Fruit fly (Drosophila melanogaster) whole organism: Measurements from ENCODE around the gene CG3246.

Source experiments
- CG8478 ChIP-seq: fragments of >200 bp; optimal IDR thresholded peaks from 2 replicates; lab custom pipeline; 2018; ENCODE audit warnings: inconsistent platforms
- Dll ChIP-seq: fragments of >200 bp; optimal IDR thresholded peaks from 2 replicates; lab custom pipeline; 2017
- EcR ChIP-seq, 2 experiments: fragments of >200 bp; optimal IDR thresholded peaks; 2 replicates each; lab custom pipeline; 2017; ENCODE audit warnings: missing biosample characterization in 2 of 2, missing genetic modification characterization in 2 of 2, missing genetic modification reagents in 2 of 2
- pan ChIP-seq: fragments of >200 bp; optimal IDR thresholded peaks from 2 replicates; lab custom pipeline; 2017
- psq ChIP-seq: fragments of >200 bp; optimal IDR thresholded peaks from 2 replicates; lab custom pipeline; 2017
- usp ChIP-seq: fragments of >200 bp; optimal IDR thresholded peaks from 2 replicates; lab custom pipeline; 2017; ENCODE audit warnings: missing biosample characterization, missing genetic modification characterization, mixed read lengths

CG3246 gene

dm6 chr2L:3461760-3462159, at the start of gene CG3246:
CG3246 (minus strand) TSS chr2L:3461952.
- TF ChIP-seq usp = no peak
- TF ChIP-seq pan (lab: Kevin White, UChicago) = no peak
- no peak for TF ChIP-seq Dll
- no peak for TF ChIP-seq psq
- TF ChIP-seq CG8478 (lab: Kevin White, UChicago) = no peak
- no peak for TF ChIP-seq EcR (GFP tag; optimal IDR thresholded peaks at IDR 0.05; lab: Kevin White, UChicago)

- no peak for TF ChIP-seq pan (lab: Kevin White, UChicago)
- no peak for TF ChIP-seq CG8478 (lab: Kevin White, UChicago)
- no peak for TF ChIP-seq Dll
- no peak for TF ChIP-seq EcR (GFP tag; optimal IDR thresholded peaks at IDR 0.05; lab: Kevin White, UChicago)
- TF ChIP-seq usp = no peak
- no peak for TF ChIP-seq psq
Observed at dm6 chr2L:3510002-3510401, 48.2 kb upstream of the CG3246 start, which contains the start of gene CG31954. CG31954 (minus strand) TSS chr2L:3510102.

- no peak for TF ChIP-seq Dll
Observed at dm6 chr2L:3507209-3508164, 45.7 kb upstream of the CG3246 start, which contains the start of gene tim. tim (minus strand) TSS chr2L:3508119.

- TF ChIP-seq CG8478 (lab: Kevin White, UChicago) (no peak), pan (lab: Kevin White, UChicago) (no peak), EcR (GFP tag; optimal IDR thresholded peaks at IDR 0.05; lab: Kevin White, UChicago) (no peak), usp (no peak), Dll (no peak), psq (no peak)
Observed at dm6 chr2L:3506806-3507205, 45.1 kb upstream of the CG3246 start.

- TF ChIP-seq pan (lab: Kevin White, UChicago) (no peak), CG8478 (lab: Kevin White, UChicago) (no peak), usp (no peak), psq (no peak), EcR (GFP tag; optimal IDR thresholded peaks at IDR 0.05; lab: Kevin White, UChicago) (no peak), Dll (no peak)
Observed at dm6 chr2L:3506322-3506721, 44.6 kb upstream of the CG3246 start.

- no peak for TF ChIP-seq EcR (GFP tag; optimal IDR thresholded peaks at IDR 0.05; lab: Kevin White, UChicago)
Observed at dm6 chr2L:3504851-3505250, 43.1 kb upstream of the CG3246 start.

dm6 chr2L:3495465-3495864, 33.7 kb upstream of the CG3246 start:
- TF ChIP-seq EcR (GFP tag; optimal IDR thresholded peaks at IDR 0.05; lab: Kevin White, UChicago) (no peak), pan (lab: Kevin White, UChicago) (no peak), usp (no peak), Dll (no peak), psq (no peak), CG8478 (lab: Kevin White, UChicago) (no peak)

dm6 chr2L:3493475-3493874, 31.7 kb upstream of the CG3246 start:
- TF ChIP-seq Dll (no peak), EcR (GFP tag; optimal IDR thresholded peaks at IDR 0.05; lab: Kevin White, UChicago) (no peak), psq (no peak), usp (no peak), CG8478 (lab: Kevin White, UChicago) (no peak), pan (lab: Kevin White, UChicago) (no peak)

dm6 chr2L:3490971-3491370, 29.2 kb upstream of the CG3246 start, which contains the start of gene CG15414:
CG15414 (minus strand) TSS chr2L:3491071.
- TF ChIP-seq CG8478 (lab: Kevin White, UChicago) (no peak), psq (no peak), pan (lab: Kevin White, UChicago) (no peak), usp (no peak), EcR (GFP tag; optimal IDR thresholded peaks at IDR 0.05; lab: Kevin White, UChicago) (no peak), Dll (no peak)

- no peak for TF ChIP-seq CG8478 (lab: Kevin White, UChicago)
- no peak for TF ChIP-seq pan (lab: Kevin White, UChicago)
- TF ChIP-seq psq = no peak
- no peak for TF ChIP-seq usp
- no peak for TF ChIP-seq EcR (GFP tag; optimal IDR thresholded peaks at IDR 0.05; lab: Kevin White, UChicago)
- no peak for TF ChIP-seq Dll
Observed at dm6 chr2L:3485506-3485905, 23.8 kb upstream of the CG3246 start.

- TF ChIP-seq usp (no peak), CG8478 (lab: Kevin White, UChicago) (no peak), Dll (no peak), pan (lab: Kevin White, UChicago) (no peak), psq (no peak), EcR (GFP tag; optimal IDR thresholded peaks at IDR 0.05; lab: Kevin White, UChicago) (no peak)
Observed at dm6 chr2L:3484759-3485158, 23.0 kb upstream of the CG3246 start.

- TF ChIP-seq CG8478 (lab: Kevin White, UChicago) (no peak), pan (lab: Kevin White, UChicago) (no peak), usp (no peak), EcR (GFP tag; optimal IDR thresholded peaks at IDR 0.05; lab: Kevin White, UChicago) (no peak), Dll (no peak), psq (no peak)
Observed at dm6 chr2L:3483672-3484071, 21.9 kb upstream of the CG3246 start.

- TF ChIP-seq Dll (no peak), psq (no peak), EcR (GFP tag; optimal IDR thresholded peaks at IDR 0.05; lab: Kevin White, UChicago) (no peak), pan (lab: Kevin White, UChicago) (no peak), usp (no peak), CG8478 (lab: Kevin White, UChicago) (no peak)
Observed at dm6 chr2L:3482712-3483111, 21.0 kb upstream of the CG3246 start.
